Worm (Caenorhabditis elegans): ENCODE data around the gene K04H4.5.

DNA sequence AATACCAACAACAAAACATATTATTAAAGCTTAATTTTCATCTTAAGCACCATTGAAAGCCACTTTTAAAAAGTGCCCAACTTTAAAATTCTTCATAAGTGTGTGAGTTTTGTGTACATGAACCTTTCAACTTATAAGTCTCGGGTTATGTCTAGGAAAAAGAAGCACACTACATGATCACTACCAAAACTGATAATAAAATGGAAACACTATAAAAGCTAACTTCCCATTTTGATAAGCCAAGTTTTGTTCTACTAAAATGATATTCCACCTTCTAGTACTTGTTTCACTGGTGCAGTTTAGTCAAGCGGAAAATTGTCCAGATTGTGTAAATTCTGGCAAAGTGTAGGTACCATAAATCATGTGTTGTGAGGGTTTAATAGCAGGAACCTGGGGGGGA is 44.7 kb upstream of the K04H4.5 start, which contains the start of gene C40H1.8:
- TF ChIP-seq mep-1 (tag; optimal IDR thresholded peaks at IDR 0.05) (no peak), dmd-9 (GFP tag; IDR thresholded peaks at IDR 0.05) (no peak), ceh-44 (GFP tag; IDR thresholded peaks at IDR 0.05) (no peak), nhr-11 (tag; optimal IDR thresholded peaks at IDR 0.05) (no peak), ceh-82 (tag; optimal IDR thresholded peaks at IDR 0.05) (no peak), unc-39 (tag; optimal IDR thresholded peaks at IDR 0.05) (no peak), snpc-4 (tag; optimal IDR thresholded peaks at IDR 0.05) (no peak), mdl-1 (tag; optimal IDR thresholded peaks at IDR 0.05) (no peak), unc-62 (GFP tag; optimal IDR thresholded peaks at IDR 0.05 in 1 of 2) (no peak), unc-62 (tag; optimal IDR thresholded peaks at IDR 0.05) (no peak), daf-12 (tag; optimal IDR thresholded peaks at IDR 0.05) (no peak), spr-3 (GFP tag; optimal IDR thresholded peaks at IDR 0.05) (no peak), ZK337.2 (GFP tag; IDR thresholded peaks at IDR 0.05) (no peak), daf-8 (GFP tag; IDR thresholded peaks at IDR 0.05) (no peak)

Measured in whole organism, L4 larva.